Worm (Caenorhabditis elegans): ENCODE measurements around the gene ZK1240.3.

The ZK1240.3 gene

DNA sequence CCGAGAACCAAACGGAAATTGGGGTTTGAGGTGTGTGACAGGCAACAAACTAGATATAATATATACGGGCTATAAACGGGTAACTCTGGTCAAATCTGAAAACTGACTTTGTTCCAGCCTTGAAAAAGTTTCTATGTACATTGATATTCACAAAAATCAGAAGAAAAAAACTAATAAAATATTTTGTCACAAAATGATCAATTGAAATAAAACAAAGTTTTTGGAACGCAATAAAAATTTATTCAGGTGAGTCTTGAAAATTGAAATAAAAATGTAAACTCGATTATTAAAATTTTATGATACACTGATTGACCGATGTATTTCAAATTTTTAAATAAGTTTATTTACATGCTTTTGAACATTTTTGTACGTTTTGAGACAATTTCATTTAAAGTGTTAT, 17.8 kb upstream of the ZK1240.3 start, which contains the start of gene B0281.6:
Gene B0281.6 (minus strand): TSS at position 101 of the 400 bp plus-strand sequence.
- TF ChIP-seq pes-1 (GFP tag; IDR thresholded peaks at IDR 0.05) (no peak), tra-4 (tag; optimal IDR thresholded peaks at IDR 0.05) (no peak), hnd-1 (tag; optimal IDR thresholded peaks at IDR 0.05) (no peak)

DNA sequence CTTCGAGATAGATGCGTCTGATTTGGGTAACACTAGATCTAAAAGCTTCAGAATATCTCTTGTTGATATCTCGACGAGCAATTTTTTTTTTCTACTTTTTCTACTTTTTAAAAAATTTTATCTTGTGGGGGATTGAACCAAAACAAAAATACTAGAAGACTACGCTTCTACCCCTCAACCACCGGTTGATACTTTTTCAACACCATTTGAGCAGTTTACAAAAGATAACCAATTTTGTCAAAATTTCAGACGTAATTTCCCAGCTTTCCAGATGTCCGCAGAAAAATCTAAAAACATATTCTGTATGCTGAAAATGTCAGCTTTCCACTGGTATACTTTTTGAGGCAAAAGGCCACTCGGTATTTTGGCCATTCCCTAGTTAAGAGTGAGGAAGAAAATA, 15.6 kb upstream of the ZK1240.3 start:
- TF ChIP-seq hmg-4 (GFP tag; optimal IDR thresholded peaks at IDR 0.05) (no peak), aly-1 (tag; optimal IDR thresholded peaks at IDR 0.05) (no peak), tra-4 (tag; optimal IDR thresholded peaks at IDR 0.05) (no peak), tbx-37 (GFP tag; conservative IDR thresholded peaks at IDR 0.05) (no peak), ets-7 (tag; optimal IDR thresholded peaks at IDR 0.05) (no peak), tbx-11 (GFP tag; IDR thresholded peaks at IDR 0.05) (no peak), hmbx-1 (tag; optimal IDR thresholded peaks at IDR 0.05) (no peak), B0310.2 (tag; optimal IDR thresholded peaks at IDR 0.05) (no peak), scrt-1 (GFP tag; IDR thresholded peaks at IDR 0.05) (no peak), hnd-1 (tag; optimal IDR thresholded peaks at IDR 0.05) (no peak), sea-1 (GFP tag; conservative IDR thresholded peaks at IDR 0.05) (no peak), ceh-13 (GFP tag; optimal IDR thresholded peaks at IDR 0.05) (no peak), ama-1 (optimal IDR thresholded peaks at IDR 0.05) (no peak), pes-1 (GFP tag; IDR thresholded peaks at IDR 0.05) (no peak), flt-1 (GFP tag; IDR thresholded peaks at IDR 0.05) (no peak), ceh-36 (tag; optimal IDR thresholded peaks at IDR 0.05) (no peak), F13C5.2 (tag; optimal IDR thresholded peaks at IDR 0.05) (no peak)

DNA sequence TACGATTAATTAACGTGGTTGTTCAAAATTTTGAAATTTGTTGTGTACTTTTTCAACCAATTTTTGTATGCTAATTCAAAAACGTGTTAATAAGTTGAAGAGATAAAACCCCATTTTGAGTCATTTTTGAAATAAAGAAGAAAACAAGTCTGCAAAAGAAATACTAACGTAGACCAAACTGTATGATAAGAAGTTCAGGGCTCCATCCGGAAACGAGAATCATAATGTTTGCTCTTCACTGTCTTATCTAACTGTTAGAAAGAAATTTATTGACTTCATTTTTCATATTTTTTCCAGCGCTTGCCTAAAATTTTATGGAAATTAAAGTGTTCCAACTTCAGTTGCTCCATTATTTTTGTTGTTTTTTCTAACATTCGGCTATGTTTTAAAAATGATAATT, 14.6 kb upstream of the ZK1240.3 start:
- TF ChIP-seq tbx-37 (GFP tag; conservative IDR thresholded peaks at IDR 0.05), result no peak
- no peak for TF ChIP-seq B0310.2 (tag; optimal IDR thresholded peaks at IDR 0.05)
- TF ChIP-seq tbx-11 (GFP tag; IDR thresholded peaks at IDR 0.05), result no peak
- no peak for TF ChIP-seq flt-1 (GFP tag; IDR thresholded peaks at IDR 0.05)
- TF ChIP-seq pes-1 (GFP tag; IDR thresholded peaks at IDR 0.05), result no peak
- TF ChIP-seq hmbx-1 (tag; optimal IDR thresholded peaks at IDR 0.05), result no peak
- TF ChIP-seq F13C5.2 (tag; optimal IDR thresholded peaks at IDR 0.05), result no peak
- no peak for TF ChIP-seq scrt-1 (GFP tag; IDR thresholded peaks at IDR 0.05)
- TF ChIP-seq sea-1 (GFP tag; conservative IDR thresholded peaks at IDR 0.05), result no peak
- TF ChIP-seq hmg-4 (GFP tag; optimal IDR thresholded peaks at IDR 0.05), result no peak
- TF ChIP-seq ama-1 (optimal IDR thresholded peaks at IDR 0.05), result no peak
- TF ChIP-seq ets-7 (tag; optimal IDR thresholded peaks at IDR 0.05), result no peak
- no peak for TF ChIP-seq tra-4 (tag; optimal IDR thresholded peaks at IDR 0.05)

DNA sequence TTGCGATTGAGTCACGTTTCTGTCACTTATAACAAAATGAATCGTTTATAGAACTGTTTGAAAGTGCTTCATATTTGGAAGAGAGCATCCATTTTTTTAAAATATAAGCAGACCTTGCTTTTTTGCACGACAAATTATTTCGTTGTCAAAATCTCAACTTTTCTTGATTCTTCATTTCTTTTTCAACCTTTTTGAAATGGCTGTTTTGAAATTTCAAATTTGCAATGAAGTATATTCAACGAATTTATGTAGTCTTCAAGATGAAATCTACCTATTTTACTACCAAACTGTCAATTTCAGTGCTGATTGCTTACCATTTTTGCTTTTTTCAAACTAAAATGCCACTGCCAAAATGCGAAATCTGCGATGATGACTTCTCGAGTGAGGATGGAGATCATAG, 13.4 kb upstream of the ZK1240.3 start, which contains the start of gene B0281.3:
Gene B0281.3 (plus strand): TSS at position 301 of the 400 bp plus-strand sequence.
- TF ChIP-seq sea-1 (GFP tag; conservative IDR thresholded peaks at IDR 0.05) (no peak), flt-1 (GFP tag; IDR thresholded peaks at IDR 0.05) (no peak), ama-1 (optimal IDR thresholded peaks at IDR 0.05) (no peak), hnd-1 (tag; optimal IDR thresholded peaks at IDR 0.05) (no peak), hmg-4 (GFP tag; optimal IDR thresholded peaks at IDR 0.05) (no peak), aly-1 (tag; optimal IDR thresholded peaks at IDR 0.05) (no peak), ets-7 (tag; optimal IDR thresholded peaks at IDR 0.05) (no peak), tra-4 (tag; optimal IDR thresholded peaks at IDR 0.05) (no peak), F13C5.2 (tag; optimal IDR thresholded peaks at IDR 0.05) (no peak), hmbx-1 (tag; optimal IDR thresholded peaks at IDR 0.05) (no peak), ceh-13 (GFP tag; optimal IDR thresholded peaks at IDR 0.05) (no peak), B0310.2 (tag; optimal IDR thresholded peaks at IDR 0.05) (no peak), ceh-36 (tag; optimal IDR thresholded peaks at IDR 0.05) (no peak), scrt-1 (GFP tag; IDR thresholded peaks at IDR 0.05) (no peak), tbx-37 (GFP tag; conservative IDR thresholded peaks at IDR 0.05) (no peak), pes-1 (GFP tag; IDR thresholded peaks at IDR 0.05) (no peak), tbx-11 (GFP tag; IDR thresholded peaks at IDR 0.05) (no peak)

DNA sequence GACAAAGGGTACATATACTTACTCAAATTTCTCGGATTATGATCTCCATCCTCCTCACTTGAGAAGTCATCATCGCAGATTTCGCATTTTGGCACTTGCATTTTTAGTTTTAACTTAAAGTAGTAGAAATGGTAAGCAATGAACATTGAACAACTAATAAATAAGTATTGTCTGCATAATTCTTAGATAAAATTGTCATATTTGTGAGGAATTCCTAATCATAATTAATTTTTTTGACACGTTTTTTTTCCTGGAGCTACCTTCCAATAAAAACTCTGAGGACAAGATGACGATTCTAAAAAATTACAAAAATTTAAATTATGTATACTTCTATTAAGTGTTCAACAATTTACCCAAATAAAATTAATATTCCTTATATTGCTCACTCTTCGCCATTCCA, 7.4 kb upstream of the ZK1240.3 start, which contains the start of the genes trim-21 and B0281.1:
Gene trim-21 (minus strand): TSS at position 101 of the 400 bp plus-strand sequence.
Gene B0281.1 (plus strand): TSS at position 321 of the 400 bp plus-strand sequence.
- TF ChIP-seq ceh-13 (GFP tag; optimal IDR thresholded peaks at IDR 0.05), result no peak

DNA sequence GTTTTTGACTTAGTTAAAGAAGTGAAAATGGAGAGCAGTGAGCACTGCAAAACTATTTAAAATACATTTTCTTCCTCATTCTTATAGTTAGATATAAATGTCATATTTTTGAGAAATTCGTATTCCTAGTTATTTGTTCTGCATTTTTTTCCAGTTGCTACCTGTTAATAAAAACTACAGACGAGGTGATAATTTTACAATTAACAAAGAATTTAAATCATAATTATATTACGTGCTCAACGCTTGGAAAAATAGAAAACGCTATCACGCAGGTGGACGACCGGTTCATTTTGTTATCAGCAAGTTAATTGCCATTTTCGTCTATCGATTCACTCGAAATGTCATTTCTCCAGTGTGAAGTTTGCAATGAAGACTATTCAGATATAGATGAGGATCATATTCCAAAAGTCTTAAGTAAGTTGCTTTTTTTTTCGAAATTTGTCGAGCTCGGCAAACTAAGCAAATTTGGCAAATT, 2.2 kb upstream of the ZK1240.3 start, which contains the start of the genes ZK1240.5 and ZK1240.9:
Gene ZK1240.5 (minus strand): TSS at position 51 of the 475 bp plus-strand sequence.
Gene ZK1240.9 (plus strand): TSS at position 307 of the 475 bp plus-strand sequence.
- no peak for TF ChIP-seq tbx-11 (GFP tag; IDR thresholded peaks at IDR 0.05)
- TF ChIP-seq B0310.2 (tag; optimal IDR thresholded peaks at IDR 0.05), result no peak
- no peak for TF ChIP-seq hmg-4 (GFP tag; optimal IDR thresholded peaks at IDR 0.05)
- TF ChIP-seq ceh-13 (GFP tag; optimal IDR thresholded peaks at IDR 0.05), result no peak
- no peak for TF ChIP-seq ets-7 (tag; optimal IDR thresholded peaks at IDR 0.05)
- TF ChIP-seq sea-1 (GFP tag; conservative IDR thresholded peaks at IDR 0.05), result no peak
- no peak for TF ChIP-seq F13C5.2 (tag; optimal IDR thresholded peaks at IDR 0.05)
- TF ChIP-seq tbx-37 (GFP tag; conservative IDR thresholded peaks at IDR 0.05), result no peak
- no peak for TF ChIP-seq hnd-1 (tag; optimal IDR thresholded peaks at IDR 0.05)
- no peak for TF ChIP-seq ceh-36 (tag; optimal IDR thresholded peaks at IDR 0.05)

DNA sequence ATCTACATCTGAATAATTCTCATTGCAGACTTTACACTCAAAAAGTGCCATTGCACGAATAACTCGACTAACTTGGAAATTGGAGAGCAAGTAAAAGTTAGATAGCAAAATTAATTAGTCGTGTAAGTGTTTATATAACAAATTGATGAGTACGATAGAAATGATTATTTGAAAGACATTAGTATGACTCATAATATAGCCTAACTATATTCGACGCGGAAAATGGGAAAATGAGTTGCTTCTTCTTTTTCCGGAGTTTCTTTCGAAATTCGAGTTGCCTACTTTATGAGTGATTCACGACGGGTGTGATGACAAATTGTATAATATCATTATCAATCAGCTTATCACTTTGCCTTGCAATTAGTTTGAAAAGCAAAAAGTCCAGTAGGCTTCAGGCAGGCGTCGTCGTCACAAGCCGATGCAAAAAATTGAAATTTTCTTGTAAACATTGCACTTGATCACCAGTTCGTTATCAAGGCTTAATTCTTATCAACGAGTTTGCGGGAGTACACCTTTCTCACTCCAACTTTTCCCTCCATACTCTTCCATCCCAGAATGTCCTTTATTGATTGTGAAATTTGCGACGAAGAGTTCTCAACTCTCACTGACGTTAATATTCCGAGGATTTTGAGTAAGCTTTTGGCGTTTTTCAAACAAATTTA, 2.9 kb downstream of the ZK1240.3 start, which contains the start of the genes ZK1240.6 and ZK1240.2:
Gene ZK1240.6 (minus strand): TSS at position 51 of the 662 bp plus-strand sequence.
Gene ZK1240.2 (plus strand): TSS at position 520 of the 662 bp plus-strand sequence.
- TF ChIP-seq scrt-1 (GFP tag; IDR thresholded peaks at IDR 0.05), result no peak
- no peak for TF ChIP-seq F13C5.2 (tag; optimal IDR thresholded peaks at IDR 0.05)
- TF ChIP-seq ets-7 (tag; optimal IDR thresholded peaks at IDR 0.05), result no peak
- no peak for TF ChIP-seq B0310.2 (tag; optimal IDR thresholded peaks at IDR 0.05)
- TF ChIP-seq tbx-11 (GFP tag; IDR thresholded peaks at IDR 0.05), result no peak
- TF ChIP-seq pes-1 (GFP tag; IDR thresholded peaks at IDR 0.05), result no peak
- TF ChIP-seq hmbx-1 (tag; optimal IDR thresholded peaks at IDR 0.05), result no peak
- TF ChIP-seq tbx-37 (GFP tag; conservative IDR thresholded peaks at IDR 0.05), result no peak
- TF ChIP-seq ama-1 (optimal IDR thresholded peaks at IDR 0.05), result no peak
- TF ChIP-seq sea-1 (GFP tag; conservative IDR thresholded peaks at IDR 0.05), result no peak
- no peak for TF ChIP-seq tra-4 (tag; optimal IDR thresholded peaks at IDR 0.05)
- TF ChIP-seq ceh-13 (GFP tag; optimal IDR thresholded peaks at IDR 0.05), result no peak
- TF ChIP-seq ceh-36 (tag; optimal IDR thresholded peaks at IDR 0.05), result no peak
- TF ChIP-seq hmg-4 (GFP tag; optimal IDR thresholded peaks at IDR 0.05), result no peak
- TF ChIP-seq aly-1 (tag; optimal IDR thresholded peaks at IDR 0.05), result no peak
- no peak for TF ChIP-seq flt-1 (GFP tag; IDR thresholded peaks at IDR 0.05)
- TF ChIP-seq hnd-1 (tag; optimal IDR thresholded peaks at IDR 0.05), result no peak
